Fruit fly (Drosophila melanogaster) Kc167 (cell line): ENCODE results near the gene CG11889.

Experiments
- Myc ChIP-seq: fragments of >200 bp; optimal IDR thresholded peaks from 2 replicates; lab custom pipeline; 2017; ENCODE audit warnings: missing external identifiers
- Sin3A ChIP-seq: fragments of >200 bp; optimal IDR thresholded peaks from 2 replicates; lab custom pipeline; 2018; ENCODE audit warnings: missing external identifiers
- h ChIP-seq: fragments of >200 bp; optimal IDR thresholded peaks from 3 replicates; lab custom pipeline; 2018; ENCODE audit warnings: missing external identifiers
- insv ChIP-seq: fragments of >200 bp; optimal IDR thresholded peaks from 3 replicates; lab custom pipeline; 2018; ENCODE audit warnings: missing external identifiers
- psq ChIP-seq: fragments of >200 bp; optimal IDR thresholded peaks from 2 replicates; lab custom pipeline; 2017; ENCODE audit warnings: missing external identifiers
- ttk ChIP-seq: sonication (Bioruptor generic); optimal IDR thresholded peaks from 2 replicates; lab custom pipeline; 2017; ENCODE audit warnings: missing external identifiers

The CG11889 gene

DNA sequence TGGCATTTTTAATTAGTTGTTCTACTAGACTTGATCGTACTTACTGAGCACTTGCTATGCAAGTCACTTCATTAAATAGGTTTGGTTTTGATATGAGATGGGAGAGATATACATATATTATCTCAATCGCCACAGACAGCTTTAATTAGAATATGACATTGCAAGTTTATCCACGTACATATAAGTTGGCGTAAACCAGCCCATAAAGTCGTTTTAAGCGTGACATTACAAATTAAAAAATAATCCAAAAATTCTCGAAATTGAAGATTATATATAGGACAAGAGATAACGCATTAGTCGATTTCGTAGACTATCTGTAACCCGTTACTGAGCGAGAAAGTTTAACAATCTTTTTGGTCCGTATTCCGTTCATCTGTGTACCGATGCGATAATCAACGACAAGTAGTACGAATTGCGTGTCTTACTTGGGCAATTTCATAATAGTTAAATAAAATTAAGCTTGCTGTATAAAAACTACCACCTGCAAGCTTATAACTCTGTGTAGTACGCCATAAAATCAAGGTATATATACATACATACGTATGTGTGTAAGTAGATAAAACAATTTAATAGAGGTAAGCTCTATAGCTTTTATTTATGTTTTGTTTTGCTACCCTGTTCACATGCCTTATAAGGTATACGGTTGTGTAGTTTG is 50.2 kb downstream of the CG11889 start, which contains the start of gene CG10560:
Gene CG10560 (minus strand): TSS at position 51 of the 655 bp plus-strand sequence.
- TF ChIP-seq h = no peak
- TF ChIP-seq ttk = no peak
- no peak for TF ChIP-seq Sin3A (lab: Kevin White, UChicago)
- TF ChIP-seq insv (lab: Kevin White, UChicago) = no peak
- TF ChIP-seq psq (lab: Kevin White, UChicago) = no peak
- TF ChIP-seq Myc (lab: Kevin White, UChicago) = no peak

DNA sequence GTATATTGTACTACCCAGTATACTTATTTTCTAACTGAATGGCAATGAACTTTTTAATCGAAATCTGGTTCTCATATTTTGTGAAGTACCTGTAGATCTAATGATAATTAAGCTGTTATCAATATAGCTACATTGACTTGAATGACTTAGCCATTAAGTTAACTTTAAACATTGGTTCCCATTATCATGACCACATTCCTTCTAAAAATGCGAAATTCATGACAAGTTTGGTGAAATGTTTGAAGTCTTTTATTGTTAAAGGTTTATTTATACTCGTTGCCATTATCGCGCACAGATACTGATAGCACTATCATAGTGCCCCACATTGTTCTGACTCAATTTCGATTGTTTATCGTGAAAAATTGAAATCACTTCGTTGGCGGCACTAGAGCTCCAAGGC is 50.9 kb downstream of the CG11889 start:
- TF ChIP-seq Sin3A (lab: Kevin White, UChicago) (no peak), h (no peak), psq (lab: Kevin White, UChicago) (no peak), insv (lab: Kevin White, UChicago) (no peak), ttk (no peak), Myc (lab: Kevin White, UChicago) (no peak)

DNA sequence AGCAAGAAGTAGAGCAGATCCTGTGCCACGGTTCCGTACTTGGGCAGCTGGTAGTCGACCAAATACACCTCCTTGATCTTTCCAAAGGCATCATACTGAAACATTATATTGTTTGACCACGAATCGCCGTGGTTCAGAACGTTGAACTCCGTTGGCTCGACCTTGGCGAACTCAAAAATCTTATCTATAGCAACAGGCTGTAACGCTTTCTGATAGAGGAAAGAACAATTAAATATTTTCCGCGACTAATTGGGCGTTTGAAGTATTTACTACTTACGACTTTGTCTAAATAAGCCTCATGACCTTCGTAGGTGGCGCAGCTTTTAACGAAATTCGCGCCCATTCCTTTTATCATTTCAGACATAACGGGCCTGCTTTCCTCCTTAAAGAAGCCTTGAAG is 51.7 kb downstream of the CG11889 start:
- TF ChIP-seq ttk (no peak), Sin3A (lab: Kevin White, UChicago) (no peak), insv (lab: Kevin White, UChicago) (no peak), Myc (lab: Kevin White, UChicago) (no peak), psq (lab: Kevin White, UChicago) (no peak), h (no peak)

DNA sequence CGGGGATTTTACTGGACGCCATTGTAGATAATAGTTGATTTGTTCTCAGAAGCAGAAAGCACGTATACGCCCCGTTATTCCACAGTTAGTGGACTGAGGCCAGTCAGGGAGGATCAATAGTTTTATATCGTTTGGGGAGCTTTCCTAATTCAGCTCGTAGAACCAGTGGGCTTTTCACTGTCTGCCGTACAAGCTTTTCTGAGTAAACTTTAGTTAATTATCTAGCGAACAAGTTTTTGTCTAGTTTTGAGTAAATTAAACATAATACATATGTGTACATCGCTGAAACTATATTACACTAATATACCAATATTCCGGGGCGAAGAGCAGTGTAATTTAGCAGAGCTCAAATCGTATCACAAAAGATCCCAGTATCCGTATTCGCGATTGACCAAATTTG is 52.6 kb downstream of the CG11889 start, which contains the start of gene CG10562:
Gene CG10562 (minus strand): TSS at position 101 of the 400 bp plus-strand sequence.
- TF ChIP-seq Sin3A (lab: Kevin White, UChicago) = no peak
- no peak for TF ChIP-seq h
